Worm (Caenorhabditis elegans): ENCODE results near the gene ndub-11.

ndub-11 gene

ce11 chrIV:8130131-8130611, at the start of gene ndub-11, which contains the start of gene moc-3:
ndub-11 (minus strand) TSS chrIV:8130231.
moc-3 (plus strand) TSS chrIV:8130561.
- TF ChIP-seq lin-15B (tag; optimal IDR thresholded peaks at IDR 0.05) = no peak
- TF ChIP-seq nfya-1 (tag; optimal IDR thresholded peaks at IDR 0.05; ENCODE audit: insufficient read depth) = peak; percentile 11
- no peak for TF ChIP-seq nhr-76 (tag; optimal IDR thresholded peaks at IDR 0.05)
- TF ChIP-seq snpc-4 (tag; optimal IDR thresholded peaks at IDR 0.05) = peak; percentile 12

ce11 chrIV:8175686-8176532, 45.9 kb upstream of the ndub-11 start, which contains the start of gene pct-1:
pct-1 (plus strand) TSS chrIV:8176482.
- no peak for TF ChIP-seq nhr-43 (tag; optimal IDR thresholded peaks at IDR 0.05; ENCODE audit: poor library complexity, severe bottlenecking)
- peak; percentile 82 for TF ChIP-seq elt-1 (tag; optimal IDR thresholded peaks at IDR 0.05)
- no peak for TF ChIP-seq unc-62 (GFP tag; optimal IDR thresholded peaks at IDR 0.05)
- no peak for TF ChIP-seq pqm-1 (tag; optimal IDR thresholded peaks at IDR 0.05)
- TF ChIP-seq ama-1 (optimal IDR thresholded peaks at IDR 0.05) = no peak
- TF ChIP-seq daf-12 (tag; optimal IDR thresholded peaks at IDR 0.05) = no peak
- no peak for TF ChIP-seq ztf-11 (tag; optimal IDR thresholded peaks at IDR 0.05)
- no peak for TF ChIP-seq unc-39 (tag; optimal IDR thresholded peaks at IDR 0.05)

DNA sequence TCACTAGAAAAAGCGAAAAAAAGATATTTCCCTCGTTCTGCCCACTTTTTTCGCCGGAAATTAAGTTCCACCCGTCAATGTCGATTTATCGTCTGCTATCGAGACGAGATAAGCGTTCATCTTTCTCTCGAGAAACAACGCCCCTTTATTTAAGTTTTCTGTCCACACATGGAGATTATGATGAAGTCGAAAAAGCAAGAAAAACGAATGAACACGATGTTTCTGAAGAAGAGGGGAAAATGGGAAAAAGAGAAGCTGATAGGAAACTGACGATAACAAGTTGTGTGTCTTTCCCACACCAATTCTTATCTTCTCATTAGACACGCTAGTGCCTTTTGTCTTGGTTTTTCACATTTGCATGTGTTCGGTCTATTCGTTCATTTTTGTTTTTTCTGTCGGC, 44.8 kb upstream of the ndub-11 start:
- TF ChIP-seq ztf-4 (tag; optimal IDR thresholded peaks at IDR 0.05) (no peak), unc-39 (tag; optimal IDR thresholded peaks at IDR 0.05) (no peak), pqm-1 (tag; optimal IDR thresholded peaks at IDR 0.05) (peak; percentile 41), elt-2 (tag; optimal IDR thresholded peaks at IDR 0.05) (peak; percentile 80), ceh-16 (tag; optimal IDR thresholded peaks at IDR 0.05) (no peak)

ce11 chrIV:8173610-8174009, 43.6 kb upstream of the ndub-11 start:
- TF ChIP-seq nhr-77 (tag; optimal IDR thresholded peaks at IDR 0.05) = no peak
- no peak for TF ChIP-seq unc-62 (GFP tag; optimal IDR thresholded peaks at IDR 0.05)
- TF ChIP-seq hmg-11 (tag; optimal IDR thresholded peaks at IDR 0.05) = no peak
- TF ChIP-seq tbx-2 (tag; optimal IDR thresholded peaks at IDR 0.05) = no peak
- TF ChIP-seq nhr-12 (tag; optimal IDR thresholded peaks at IDR 0.05) = no peak
- TF ChIP-seq egl-5 (tag; optimal IDR thresholded peaks at IDR 0.05) = no peak
- no peak for TF ChIP-seq jun-1 (tag; optimal IDR thresholded peaks at IDR 0.05)
- TF ChIP-seq lsy-12 (tag; optimal IDR thresholded peaks at IDR 0.05) = no peak
- TF ChIP-seq fkh-2 (tag; optimal IDR thresholded peaks at IDR 0.05) = no peak
- no peak for TF ChIP-seq nhr-23 (tag; optimal IDR thresholded peaks at IDR 0.05)
- TF ChIP-seq sea-2 (GFP tag; optimal IDR thresholded peaks at IDR 0.05) = no peak
- no peak for TF ChIP-seq nfya-1 (tag; optimal IDR thresholded peaks at IDR 0.05; ENCODE audit: insufficient read depth)
- TF ChIP-seq fos-1 (tag; optimal IDR thresholded peaks at IDR 0.05) = no peak
- no peak for TF ChIP-seq skn-1 (tag; optimal IDR thresholded peaks at IDR 0.05)
- TF ChIP-seq lin-15B (tag; optimal IDR thresholded peaks at IDR 0.05) = no peak
- TF ChIP-seq pha-4 (tag; optimal IDR thresholded peaks at IDR 0.05) = no peak

ce11 chrIV:8171376-8171775, 41.3 kb upstream of the ndub-11 start:
- TF ChIP-seq sea-2 (GFP tag; optimal IDR thresholded peaks at IDR 0.05) = no peak
- TF ChIP-seq nhr-25 (tag; optimal IDR thresholded peaks at IDR 0.05) = peak; percentile 21

DNA sequence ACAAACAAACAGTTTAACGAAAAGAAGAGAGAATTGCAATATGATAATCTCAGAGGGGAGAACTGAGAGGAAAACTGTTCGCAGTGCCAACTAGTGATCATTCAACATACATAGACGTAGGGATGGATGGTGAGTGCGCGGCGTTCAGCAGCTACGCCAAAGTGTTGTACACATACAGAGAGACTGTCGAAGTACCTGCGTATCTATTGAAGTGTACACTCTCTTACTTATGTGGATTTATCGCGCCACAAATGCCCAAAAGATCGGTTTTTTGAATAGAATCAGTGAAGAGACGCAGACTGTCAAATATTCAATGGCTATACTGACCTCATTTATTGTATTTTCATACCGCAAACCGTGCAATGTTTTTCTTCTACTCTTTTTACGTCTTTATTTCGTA, 40.2 kb upstream of the ndub-11 start:
- peak; percentile 89 for TF ChIP-seq pha-4 (tag; optimal IDR thresholded peaks at IDR 0.05)
- TF ChIP-seq ceh-28 (tag; optimal IDR thresholded peaks at IDR 0.05) = peak; percentile 62
- TF ChIP-seq nhr-25 (tag; optimal IDR thresholded peaks at IDR 0.05) = peak; percentile 79
- peak; percentile 90 for TF ChIP-seq nhr-23 (tag; optimal IDR thresholded peaks at IDR 0.05)
- no peak for TF ChIP-seq fos-1 (tag; optimal IDR thresholded peaks at IDR 0.05)
- TF ChIP-seq ztf-11 (tag; optimal IDR thresholded peaks at IDR 0.05) = no peak
